Fruit fly (Drosophila melanogaster) whole organism, prepupa: ENCODE data around the gene CG33771.

Source experiments
- CG11902 ChIP-seq: fragments of 200-800 bp; sonication (Bioruptor generic); optimal IDR thresholded peaks from 3 replicates; lab custom pipeline; 2016; ENCODE audit warnings: missing biosample characterization, missing genetic modification characterization
- CG7368 ChIP-seq: fragments of 200-800 bp; sonication (Bioruptor generic); optimal IDR thresholded peaks from 3 replicates; lab custom pipeline; 2016; ENCODE audit warnings: missing biosample characterization, missing genetic modification characterization
- Hr38 ChIP-seq: sonication (Bioruptor generic); optimal IDR thresholded peaks from 2 replicates; lab custom pipeline; 2016; ENCODE audit warnings: missing biosample characterization, missing genetic modification characterization
- acj6 ChIP-seq: fragments of 200-800 bp; sonication (Bioruptor generic); optimal IDR thresholded peaks from 3 replicates; lab custom pipeline; 2016; ENCODE audit warnings: missing biosample characterization, missing genetic modification characterization
- fkh ChIP-seq: fragments of 200-800 bp; sonication (Bioruptor generic); optimal IDR thresholded peaks from 3 replicates; lab custom pipeline; 2017; ENCODE audit warnings: missing biosample characterization, mild to moderate bottlenecking, missing genetic modification characterization, moderate library complexity
- salr ChIP-seq, 2 experiments: fragments of 200-800 bp; sonication (Bioruptor generic); optimal IDR thresholded peaks; 3 replicates each; lab custom pipeline; 2016 to 2018; ENCODE audit warnings: missing biosample characterization in 2 of 2, missing genetic modification characterization in 2 of 2, mild to moderate bottlenecking in 1 of 2

dm6 chr3L:22607076-22607475 lies 42.1 kb upstream of the CG33771 start:
- TF ChIP-seq fkh (GFP tag; lab: Kevin White, UChicago) (no peak), salr (GFP tag; optimal IDR thresholded peaks at IDR 0.05; lab: Kevin White, UChicago) (no peak), CG11902 (GFP tag; lab: Kevin White, UChicago) (no peak), Hr38 (GFP tag; lab: Kevin White, UChicago) (no peak), CG7368 (GFP tag; lab: Kevin White, UChicago) (no peak), acj6 (GFP tag; lab: Kevin White, UChicago) (no peak)
